Fruit fly (Drosophila melanogaster) whole organism, wandering third instar larva: ENCODE results near the gene Slu7.
A peak's percentile ranks its signal among the peaks of the same experiment; 100 is the strongest.

ENCODE experiments used
- Abd-B ChIP-seq: fragments of >200 bp; optimal IDR thresholded peaks from 2 replicates; lab custom pipeline; 2017; ENCODE audit warnings: missing biosample characterization, missing genetic modification characterization
- CG32264 ChIP-seq: fragments of 200-800 bp; sonication (Bioruptor generic); optimal IDR thresholded peaks from 2 replicates; lab custom pipeline; 2016; ENCODE audit warnings: missing biosample characterization, missing genetic modification characterization
- CG9705 ChIP-seq: fragments of 200-800 bp; sonication (Bioruptor generic); optimal IDR thresholded peaks from 2 replicates; lab custom pipeline; 2018; ENCODE audit warnings: missing biosample characterization, mild to moderate bottlenecking, missing genetic modification characterization
- CrebA ChIP-seq: fragments of 200-800 bp; sonication (Bioruptor generic); optimal IDR thresholded peaks from 2 replicates; lab custom pipeline; 2016; ENCODE audit warnings: missing biosample characterization, mild to moderate bottlenecking, missing genetic modification characterization, borderline replicate concordance
- Dfd ChIP-seq: fragments of >200 bp; optimal IDR thresholded peaks from 2 replicates; lab custom pipeline; 2017; ENCODE audit warnings: missing biosample characterization, missing genetic modification characterization
- Dif ChIP-seq: fragments of 200-275, 200-300 bp; sonication (Bioruptor generic); optimal IDR thresholded peaks from 2 replicates; lab custom pipeline; 2018; ENCODE audit warnings: missing biosample characterization, missing genetic modification characterization; ENCODE audit not compliant: partially characterized antibody
- GATAd ChIP-seq: sonication (Bioruptor generic); optimal IDR thresholded peaks from 2 replicates; lab custom pipeline; 2016; ENCODE audit warnings: missing biosample characterization, missing genetic modification characterization
- HLH106 ChIP-seq: fragments of 200-800 bp; optimal IDR thresholded peaks from 3 replicates; lab custom pipeline; 2019; ENCODE audit warnings: missing biosample characterization, mild to moderate bottlenecking, missing genetic modification characterization, moderate library complexity
- Hnf4 ChIP-seq: fragments of 200-800 bp; sonication (Bioruptor generic); optimal IDR thresholded peaks from 2 replicates; lab custom pipeline; 2016; ENCODE audit warnings: missing biosample characterization, mild to moderate bottlenecking, missing genetic modification characterization
- Hr78 ChIP-seq: fragments of >200 bp; optimal IDR thresholded peaks from 2 replicates; lab custom pipeline; 2017; ENCODE audit warnings: missing biosample characterization, missing genetic modification characterization
- Hr83 ChIP-seq: fragments of 200-300 bp; sonication (Bioruptor generic); optimal IDR thresholded peaks from 2 replicates; lab custom pipeline; 2016; ENCODE audit warnings: missing biosample characterization, mild to moderate bottlenecking, missing genetic modification characterization, moderate library complexity; ENCODE audit not compliant: poor library complexity, severe bottlenecking
- Jra ChIP-seq: sonication (Bioruptor generic); optimal IDR thresholded peaks from 2 replicates; lab custom pipeline; 2016; ENCODE audit warnings: missing biosample characterization, missing genetic modification characterization
- Mio ChIP-seq: sonication (Bioruptor generic); optimal IDR thresholded peaks from 2 replicates; lab custom pipeline; 2016; ENCODE audit warnings: missing biosample characterization, missing genetic modification characterization
- Myc ChIP-seq: fragments of >200 bp; optimal IDR thresholded peaks from 2 replicates; lab custom pipeline; 2017
- N ChIP-seq: fragments of >200 bp; optimal IDR thresholded peaks from 2 replicates; lab custom pipeline; 2018; ENCODE audit warnings: missing biosample characterization, missing external identifiers, missing genetic modification characterization
- OdsH ChIP-seq: fragments of 200-800 bp; sonication (Bioruptor generic); optimal IDR thresholded peaks from 2 replicates; lab custom pipeline; 2016; ENCODE audit warnings: missing biosample characterization, mild to moderate bottlenecking, missing genetic modification characterization
- Rel ChIP-seq, 2 experiments: fragments of 200-800 bp; sonication (Bioruptor generic) in 1 of 2; optimal IDR thresholded peaks; 2 replicates in 1 of 2; 3 replicates in 1 of 2; lab custom pipeline; 2016 to 2019; ENCODE audit warnings: mild to moderate bottlenecking in 2 of 2, missing biosample characterization in 2 of 2, missing genetic modification characterization in 2 of 2, moderate library complexity in 1 of 2
- Sp1 ChIP-seq: fragments of 200-800 bp; sonication (Bioruptor generic); optimal IDR thresholded peaks from 3 replicates; lab custom pipeline; 2019; ENCODE audit warnings: missing biosample characterization, mild to moderate bottlenecking, missing genetic modification characterization, moderate library complexity
- Vsx2 ChIP-seq: fragments of 200-300, 225-300 bp; sonication (Bioruptor generic); optimal IDR thresholded peaks from 2 replicates; lab custom pipeline; 2018; ENCODE audit warnings: missing biosample characterization, missing genetic modification characterization; ENCODE audit not compliant: partially characterized antibody
- br ChIP-seq: fragments of 200-800 bp; sonication (Bioruptor generic); optimal IDR thresholded peaks from 2 replicates; lab custom pipeline; 2016; ENCODE audit warnings: missing biosample characterization, missing genetic modification characterization
- brk ChIP-seq: fragments of 200-800 bp; sonication (Bioruptor generic); optimal IDR thresholded peaks from 2 replicates; lab custom pipeline; 2016; ENCODE audit warnings: missing biosample characterization, mild to moderate bottlenecking, missing genetic modification characterization
- dl ChIP-seq, 2 experiments: fragments of 175-275, 200-275 bp in 1 of 2; fragments of 200-275 bp in 1 of 2; sonication (Bioruptor generic); optimal IDR thresholded peaks; lab custom pipeline; 2018; ENCODE audit warnings: mild to moderate bottlenecking in 2 of 2, missing biosample characterization in 2 of 2, missing genetic modification characterization in 2 of 2, moderate library complexity in 2 of 2; ENCODE audit not compliant: partially characterized antibody in 2 of 2, insufficient read depth in 1 of 2
- dmrt93B ChIP-seq: fragments of 200-800 bp; sonication (Bioruptor generic); optimal IDR thresholded peaks from 2 replicates; lab custom pipeline; 2018; ENCODE audit warnings: missing biosample characterization, mild to moderate bottlenecking, missing genetic modification characterization
- dsf ChIP-seq: sonication (Bioruptor generic); optimal IDR thresholded peaks from 2 replicates; lab custom pipeline; 2016; ENCODE audit warnings: missing biosample characterization, missing genetic modification characterization, borderline replicate concordance
- ey ChIP-seq: fragments of 200-800 bp; sonication (Bioruptor generic); optimal IDR thresholded peaks from 2 replicates; lab custom pipeline; 2016; ENCODE audit warnings: missing biosample characterization, missing genetic modification characterization
- foxo ChIP-seq, 2 experiments: fragments of 200-800 bp; sonication (Bioruptor generic); optimal IDR thresholded peaks; 2 replicates in 1 of 2; 3 replicates in 1 of 2; lab custom pipeline; 2016 to 2017; ENCODE audit warnings: missing biosample characterization in 2 of 2, missing genetic modification characterization in 2 of 2
- fru ChIP-seq: fragments of 200-800 bp; sonication (Bioruptor generic); optimal IDR thresholded peaks from 3 replicates; lab custom pipeline; 2016; ENCODE audit warnings: missing biosample characterization, mild to moderate bottlenecking, missing genetic modification characterization
- h ChIP-seq: fragments of 200-800 bp; sonication (Bioruptor generic); optimal IDR thresholded peaks from 3 replicates; lab custom pipeline; 2016; ENCODE audit warnings: missing biosample characterization, mild to moderate bottlenecking, missing genetic modification characterization
- jim ChIP-seq: fragments of 175-275, 200-325 bp; sonication (Bioruptor generic); optimal IDR thresholded peaks from 2 replicates; lab custom pipeline; 2016; ENCODE audit warnings: missing biosample characterization, mild to moderate bottlenecking, missing genetic modification characterization
- lola ChIP-seq: fragments of >200 bp; optimal IDR thresholded peaks from 2 replicates; lab custom pipeline; 2017; ENCODE audit warnings: missing biosample characterization, missing genetic modification characterization
- pan ChIP-seq: fragments of >200 bp; optimal IDR thresholded peaks from 2 replicates; lab custom pipeline; 2017
- psq ChIP-seq: fragments of 200-800 bp; sonication (Bioruptor generic); optimal IDR thresholded peaks from 3 replicates; lab custom pipeline; 2017; ENCODE audit warnings: missing biosample characterization, mild to moderate bottlenecking, missing genetic modification characterization, moderate library complexity
- rgr ChIP-seq: fragments of 200-800 bp; sonication (Bioruptor generic); optimal IDR thresholded peaks from 3 replicates; lab custom pipeline; 2016; ENCODE audit warnings: missing biosample characterization, mild to moderate bottlenecking, missing genetic modification characterization
- sage ChIP-seq: fragments of 200-800 bp; sonication (Bioruptor generic); optimal IDR thresholded peaks from 2 replicates; lab custom pipeline; 2016; ENCODE audit warnings: missing biosample characterization, mild to moderate bottlenecking, missing genetic modification characterization
- sv ChIP-seq: fragments of 200-800 bp; sonication (Bioruptor generic); optimal IDR thresholded peaks from 3 replicates; lab custom pipeline; 2016; ENCODE audit warnings: missing biosample characterization, missing genetic modification characterization
- tai ChIP-seq: sonication (Bioruptor generic); optimal IDR thresholded peaks from 2 replicates; lab custom pipeline; 2016; ENCODE audit warnings: missing biosample characterization, missing genetic modification characterization
- usp ChIP-seq: fragments of >200 bp; optimal IDR thresholded peaks from 2 replicates; lab custom pipeline; 2017; ENCODE audit warnings: missing biosample characterization, missing genetic modification characterization
- woc ChIP-seq: sonication (Bioruptor generic); optimal IDR thresholded peaks from 2 replicates; lab custom pipeline; 2016; ENCODE audit warnings: missing biosample characterization, mild to moderate bottlenecking, missing genetic modification characterization

Gene Slu7

dm6 chr3R:29063207-29063920 is 24.5 kb upstream of the Slu7 start:
- TF ChIP-seq Jra (peak; percentile 59), woc (GFP tag; lab: Kevin White, UChicago) (peak; percentile 73), CG9705 (peak; percentile 58), Hr83 (GFP tag; lab: Kevin White, UChicago) (peak; percentile 74), Dfd (no peak), brk (no peak), sv (GFP tag; lab: Kevin White, UChicago) (peak; percentile 51), fru (GFP tag; lab: Kevin White, UChicago) (peak; percentile 71), rgr (GFP tag; lab: Kevin White, UChicago) (peak; percentile 52), Myc (lab: Kevin White, UChicago) (no peak), psq (peak; percentile 84), Sp1 (GFP tag; lab: Kevin White, UChicago) (peak; percentile 80), Vsx2 (GFP tag; lab: Kevin White, UChicago) (no peak), usp (GFP tag; lab: Kevin White, UChicago) (no peak), Rel (GFP tag; optimal IDR thresholded peaks at IDR 0.05; lab: Kevin White, UChicago) (no peak), Rel (tag; optimal IDR thresholded peaks at IDR 0.05; lab: Kevin White, UChicago) (peak; percentile 10), dsf (GFP tag; lab: Kevin White, UChicago) (peak; percentile 61), dl (GFP tag; optimal IDR thresholded peaks at IDR 0.05; lab: Kevin White, UChicago; ENCODE audit: insufficient read depth in 1 of 2, partially characterized antibody in 2 of 2) (no peak), dmrt93B (peak; percentile 74), OdsH (GFP tag; lab: Kevin White, UChicago) (peak; percentile 36), tai (GFP tag; lab: Kevin White, UChicago) (no peak), Hr78 (GFP tag; lab: Kevin White, UChicago) (no peak), Mio (GFP tag; lab: Kevin White, UChicago) (no peak), sage (GFP tag; lab: Kevin White, UChicago) (peak; percentile 38), ey (GFP tag; lab: Kevin White, UChicago) (peak; percentile 51), Abd-B (no peak), Dif (GFP tag; lab: Kevin White, UChicago) (no peak), GATAd (peak; percentile 70), h (GFP tag; lab: Kevin White, UChicago) (peak; percentile 43), lola (GFP tag; lab: Kevin White, UChicago) (no peak), foxo (GFP tag; optimal IDR thresholded peaks at IDR 0.05; lab: Kevin White, UChicago) (peak; percentile 6 to 78), jim (peak; percentile 87), CrebA (GFP tag; lab: Kevin White, UChicago) (no peak), CG32264 (no peak), Hnf4 (peak; percentile 66), pan (lab: Kevin White, UChicago) (no peak), HLH106 (tag; lab: Kevin White, UChicago) (peak; percentile 88), br (GFP tag; lab: Kevin White, UChicago) (peak; percentile 66), N (no peak)

- TF ChIP-seq Hr83 (GFP tag; lab: Kevin White, UChicago) = peak; percentile 39
- TF ChIP-seq Vsx2 (GFP tag; lab: Kevin White, UChicago) = peak; percentile 62
- TF ChIP-seq rgr (GFP tag; lab: Kevin White, UChicago) = peak; percentile 16
- TF ChIP-seq CG9705 = no peak
- TF ChIP-seq Rel (GFP tag; optimal IDR thresholded peaks at IDR 0.05; lab: Kevin White, UChicago) = no peak
- TF ChIP-seq Rel (tag; optimal IDR thresholded peaks at IDR 0.05; lab: Kevin White, UChicago) = peak; percentile 49
- TF ChIP-seq h (GFP tag; lab: Kevin White, UChicago) = peak; percentile 44
- no peak for TF ChIP-seq Dfd
- no peak for TF ChIP-seq pan (lab: Kevin White, UChicago)
- peak; percentile 20 for TF ChIP-seq CG32264
Measured at dm6 chr3R:29062717-29063206, 23.9 kb upstream of the Slu7 start, which contains the start of the genes Cul5 and Bicra. Gene Cul5, minus strand, starts transcription at chr3R:29062975. Gene Bicra, plus strand, starts transcription at chr3R:29063040.
